Worm (Caenorhabditis elegans): Measurements from ENCODE around the gene Y38F1A.8.

Gene Y38F1A.8

ce11 chrII:12997413-12997812, 3.2 kb downstream of the Y38F1A.8 start, which contains the start of gene Y38F1A.7:
Gene Y38F1A.7, minus strand, starts transcription at chrII:12997804.
- TF ChIP-seq nhr-77 (tag; optimal IDR thresholded peaks at IDR 0.05) (no peak), Y55F3AM.14 (GFP tag; optimal IDR thresholded peaks at IDR 0.05) (no peak), elt-3 (tag; optimal IDR thresholded peaks at IDR 0.05) (no peak), lin-13 (GFP tag; optimal IDR thresholded peaks at IDR 0.05) (no peak), R02D3.7 (tag; optimal IDR thresholded peaks at IDR 0.05) (no peak)

- TF ChIP-seq lin-39 (tag; optimal IDR thresholded peaks at IDR 0.05) (no peak), dmd-4 (tag; optimal IDR thresholded peaks at IDR 0.05) (no peak), unc-39 (tag; optimal IDR thresholded peaks at IDR 0.05) (no peak), nhr-129 (tag; optimal IDR thresholded peaks at IDR 0.05) (peak; percentile 12), ceh-82 (tag; optimal IDR thresholded peaks at IDR 0.05) (no peak), unc-62 (GFP tag; optimal IDR thresholded peaks at IDR 0.05) (no peak), crh-2 (tag; optimal IDR thresholded peaks at IDR 0.05) (peak; percentile 80), snpc-4 (tag; optimal IDR thresholded peaks at IDR 0.05) (peak; percentile 5), gmeb-1 (tag; optimal IDR thresholded peaks at IDR 0.05) (peak; percentile 64), Y55F3AM.14 (GFP tag; optimal IDR thresholded peaks at IDR 0.05) (no peak), sma-3 (GFP tag; optimal IDR thresholded peaks at IDR 0.05) (peak; percentile 51), zag-1 (tag; optimal IDR thresholded peaks at IDR 0.05) (no peak), nhr-12 (tag; optimal IDR thresholded peaks at IDR 0.05) (no peak), F13H6.1 (tag; optimal IDR thresholded peaks at IDR 0.05) (peak; percentile 53), R02D3.7 (tag; optimal IDR thresholded peaks at IDR 0.05) (no peak), alr-1 (tag; optimal IDR thresholded peaks at IDR 0.05) (no peak), sma-9 (GFP tag; optimal IDR thresholded peaks at IDR 0.05) (peak; percentile 90), sma-9 (tag; optimal IDR thresholded peaks at IDR 0.05) (no peak), nhr-25 (tag; optimal IDR thresholded peaks at IDR 0.05) (peak; percentile 33), fos-1 (tag; optimal IDR thresholded peaks at IDR 0.05) (peak; percentile 61), mdl-1 (tag; optimal IDR thresholded peaks at IDR 0.05) (peak in 1 of 2 experiments; percentile 64), egl-27 (tag; optimal IDR thresholded peaks at IDR 0.05) (no peak), sem-4 (tag; optimal IDR thresholded peaks at IDR 0.05) (no peak), ceh-16 (tag; optimal IDR thresholded peaks at IDR 0.05) (no peak), elt-1 (tag; optimal IDR thresholded peaks at IDR 0.05) (no peak), nhr-21 (tag; optimal IDR thresholded peaks at IDR 0.05) (peak; percentile 73), ama-1 (optimal IDR thresholded peaks at IDR 0.05) (no peak), ZK546.5 (tag; optimal IDR thresholded peaks at IDR 0.05) (no peak), unc-55 (GFP tag; optimal IDR thresholded peaks at IDR 0.05) (no peak), lsy-2 (tag; optimal IDR thresholded peaks at IDR 0.05) (peak in 1 of 2 experiments; percentile 50), nhr-11 (tag; optimal IDR thresholded peaks at IDR 0.05) (no peak), aly-2 (tag; optimal IDR thresholded peaks at IDR 0.05) (no peak), mbf-1 (tag; optimal IDR thresholded peaks at IDR 0.05) (no peak), nhr-10 (tag; optimal IDR thresholded peaks at IDR 0.05) (no peak), blmp-1 (tag; optimal IDR thresholded peaks at IDR 0.05; ENCODE audit: insufficient read depth) (no peak), lin-13 (GFP tag; optimal IDR thresholded peaks at IDR 0.05) (peak; percentile 10)
Measured at ce11 chrII:12996249-12996648, 4.4 kb downstream of the Y38F1A.8 start, which contains the start of gene hphd-1. Gene hphd-1, minus strand, starts transcription at chrII:12996571.

- no peak for TF ChIP-seq R02D3.7 (tag; optimal IDR thresholded peaks at IDR 0.05)
- TF ChIP-seq nhr-77 (tag; optimal IDR thresholded peaks at IDR 0.05), result no peak
- no peak for TF ChIP-seq nhr-23 (tag; optimal IDR thresholded peaks at IDR 0.05)
- no peak for TF ChIP-seq zag-1 (tag; optimal IDR thresholded peaks at IDR 0.05)
- no peak for TF ChIP-seq nhr-6 (tag; optimal IDR thresholded peaks at IDR 0.05)
- TF ChIP-seq elt-3 (tag; optimal IDR thresholded peaks at IDR 0.05), result no peak
Measured at ce11 chrII:12995322-12995721, 5.3 kb downstream of the Y38F1A.8 start.

All from whole organism, L2 larva.